Fruit fly (Drosophila melanogaster) whole organism, embryonic: ENCODE results near the gene Wdfy2.
A peak's percentile ranks its signal among the peaks of the same experiment; 100 is the strongest.

ENCODE experiments used
- ATbp ChIP-seq: fragments of 200-800 bp; sonication (Bioruptor generic); optimal IDR thresholded peaks from 2 replicates; lab custom pipeline; 2017; ENCODE audit warnings: missing biosample characterization, mild to moderate bottlenecking, missing genetic modification characterization, missing genetic modification reagents
- Aef1 ChIP-seq: fragments of 200-800 bp; sonication (Bioruptor generic); IDR thresholded peaks from 3 replicates; pipeline ENCODE4 v1.3.6; 2022; ENCODE audit warnings: missing biosample characterization, missing genetic modification characterization
- C15 ChIP-seq: fragments of 200-800 bp; sonication (Bioruptor generic); IDR thresholded peaks from 3 replicates; pipeline ENCODE4 v1.3.6; 2022; ENCODE audit warnings: missing biosample characterization, missing genetic modification characterization
- CG10209 ChIP-seq: fragments of 200-800 bp; sonication (Bioruptor generic); optimal IDR thresholded peaks from 3 replicates; lab custom pipeline; 2017; ENCODE audit warnings: missing biosample characterization, mild to moderate bottlenecking, missing genetic modification characterization, missing genetic modification reagents
- CG1024 ChIP-seq: fragments of 200-800 bp; sonication (Bioruptor generic); IDR thresholded peaks from 2 replicates; pipeline ENCODE4 v1.3.6; 2022; ENCODE audit warnings: missing biosample characterization, missing genetic modification characterization
- CG11398 ChIP-seq: fragments of 200-800 bp; sonication (Bioruptor generic); optimal IDR thresholded peaks from 2 replicates; lab custom pipeline; 2016; ENCODE audit warnings: missing biosample characterization, missing genetic modification characterization
- CG11504 ChIP-seq: fragments of 200-800 bp; sonication (Bioruptor generic); optimal IDR thresholded peaks from 3 replicates; lab custom pipeline; 2019; ENCODE audit warnings: missing biosample characterization, mild to moderate bottlenecking, missing genetic modification characterization, moderate library complexity
- CG12659 ChIP-seq: fragments of 200-800 bp; sonication (Bioruptor generic); optimal IDR thresholded peaks from 3 replicates; lab custom pipeline; 2017; ENCODE audit warnings: mild to moderate bottlenecking, missing biosample characterization, missing genetic modification reagents, missing genetic modification characterization
- CG13123 ChIP-seq: fragments of 200-800 bp; sonication (Bioruptor generic); optimal IDR thresholded peaks from 2 replicates; lab custom pipeline; 2016; ENCODE audit warnings: missing biosample characterization, missing genetic modification characterization
- CG14860 ChIP-seq: fragments of 200-800 bp; sonication (Bioruptor generic); IDR thresholded peaks from 3 replicates; pipeline ENCODE4 v1.3.6; 2022; ENCODE audit warnings: missing biosample characterization, missing genetic modification characterization; ENCODE audit not compliant: partially characterized antibody
- CG15011 ChIP-seq: fragments of 200-800 bp; sonication (Bioruptor generic); optimal IDR thresholded peaks from 3 replicates; lab custom pipeline; 2018; ENCODE audit warnings: missing biosample characterization, mild to moderate bottlenecking, missing genetic modification characterization
- CG15269 ChIP-seq: fragments of 200-800 bp; sonication (Bioruptor generic); optimal IDR thresholded peaks from 2 replicates; lab custom pipeline; 2018; ENCODE audit warnings: missing biosample characterization, mild to moderate bottlenecking, missing genetic modification characterization, moderate library complexity
- CG15479 ChIP-seq: fragments of 200-800 bp; sonication (Bioruptor generic); optimal IDR thresholded peaks from 3 replicates; lab custom pipeline; 2019; ENCODE audit warnings: missing biosample characterization, mild to moderate bottlenecking, missing genetic modification characterization, moderate library complexity
- CG15601 ChIP-seq: fragments of 200-800 bp; sonication (Bioruptor generic); optimal IDR thresholded peaks from 3 replicates; lab custom pipeline; 2019; ENCODE audit warnings: missing biosample characterization, mild to moderate bottlenecking, missing genetic modification characterization, moderate library complexity
- CG16813 ChIP-seq: fragments of 200-800 bp; sonication (Bioruptor generic); IDR thresholded peaks from 3 replicates; pipeline ENCODE4 v1.3.6; 2022; ENCODE audit warnings: missing biosample characterization, missing genetic modification characterization; ENCODE audit not compliant: partially characterized antibody
- CG16815 ChIP-seq: fragments of 200-800 bp; sonication (Bioruptor generic); optimal IDR thresholded peaks from 3 replicates; lab custom pipeline; 2017; ENCODE audit warnings: missing biosample characterization, mild to moderate bottlenecking, missing genetic modification characterization
- CG17802 ChIP-seq: fragments of 200-800 bp; sonication (Bioruptor generic); optimal IDR thresholded peaks from 2 replicates; lab custom pipeline; 2018; ENCODE audit warnings: missing biosample characterization, mild to moderate bottlenecking, missing genetic modification characterization, moderate library complexity
- CG18599 ChIP-seq: fragments of 200-800 bp; sonication (Bioruptor generic); optimal IDR thresholded peaks from 3 replicates; lab custom pipeline; 2017; ENCODE audit warnings: missing biosample characterization, missing genetic modification characterization, mild to moderate bottlenecking, moderate library complexity, missing genetic modification reagents
- CG30431 ChIP-seq: fragments of 200-800 bp; sonication (Bioruptor generic); optimal IDR thresholded peaks from 2 replicates; lab custom pipeline; 2017; ENCODE audit warnings: missing biosample characterization, missing genetic modification characterization
- CG32772 ChIP-seq: fragments of 200-800 bp; sonication (Bioruptor generic); IDR thresholded peaks from 2 replicates; pipeline ENCODE4 v1.3.6; 2022; ENCODE audit warnings: missing biosample characterization, missing genetic modification characterization
- CG4282 ChIP-seq: fragments of 200-800 bp; sonication (Bioruptor generic); optimal IDR thresholded peaks from 2 replicates; lab custom pipeline; 2016; ENCODE audit warnings: missing biosample characterization, missing genetic modification characterization
- CG6813 ChIP-seq: fragments of 200-800 bp; sonication (Bioruptor generic); optimal IDR thresholded peaks from 2 replicates; lab custom pipeline; 2017; ENCODE audit warnings: missing biosample characterization, missing genetic modification characterization, mild to moderate bottlenecking, moderate library complexity, missing genetic modification reagents
- Chrac-16 ChIP-seq: fragments of 200-800 bp; sonication (Bioruptor generic); optimal IDR thresholded peaks from 3 replicates; lab custom pipeline; 2016; ENCODE audit warnings: missing biosample characterization, missing genetic modification characterization
- CrebB ChIP-seq: fragments of 200-800 bp; sonication (Bioruptor generic); optimal IDR thresholded peaks from 3 replicates; lab custom pipeline; 2018; ENCODE audit warnings: missing biosample characterization, mild to moderate bottlenecking, missing genetic modification characterization
- Doc3 ChIP-seq: fragments of 200-800 bp; sonication (Bioruptor generic); IDR thresholded peaks from 3 replicates; pipeline ENCODE4 v1.3.6; 2022; ENCODE audit warnings: missing biosample characterization, missing genetic modification characterization; ENCODE audit not compliant: partially characterized antibody
- Dref ChIP-seq: fragments of 200-800 bp; sonication (Bioruptor generic); IDR thresholded peaks from 2 replicates; pipeline ENCODE4 v1.3.6; 2022; ENCODE audit warnings: missing biosample characterization, missing genetic modification characterization
- E2f2 ChIP-seq: fragments of 200-800 bp; sonication (Bioruptor generic); IDR thresholded peaks from 2 replicates; pipeline ENCODE4 v1.3.6; 2022; ENCODE audit warnings: missing biosample characterization, missing genetic modification characterization
- Ets97D ChIP-seq: fragments of 200-800 bp; sonication (Bioruptor generic); optimal IDR thresholded peaks from 3 replicates; lab custom pipeline; 2016; ENCODE audit warnings: missing biosample characterization, missing genetic modification characterization
- Gsc ChIP-seq: fragments of 200-800 bp; sonication (Bioruptor generic); IDR thresholded peaks from 2 replicates; pipeline ENCODE4 v1.3.6; 2022; ENCODE audit warnings: missing biosample characterization, missing genetic modification characterization
- HHEX ChIP-seq: fragments of 200-800 bp; sonication (Bioruptor generic); optimal IDR thresholded peaks from 3 replicates; lab custom pipeline; 2017; ENCODE audit warnings: missing biosample characterization, mild to moderate bottlenecking, missing genetic modification characterization, missing genetic modification reagents
- HLH4C ChIP-seq: fragments of 200-800 bp; sonication (Bioruptor generic); IDR thresholded peaks from 3 replicates; pipeline ENCODE4 v1.3.6; 2022; ENCODE audit warnings: missing biosample characterization, missing genetic modification characterization; ENCODE audit not compliant: partially characterized antibody
- Hmr ChIP-seq: fragments of 200-800 bp; sonication (Bioruptor generic); optimal IDR thresholded peaks from 3 replicates; lab custom pipeline; 2017; ENCODE audit warnings: mild to moderate bottlenecking, missing biosample characterization, missing genetic modification reagents, missing genetic modification characterization
- NFAT ChIP-seq: fragments of 200-800 bp; sonication (Bioruptor generic); IDR thresholded peaks from 2 replicates; pipeline ENCODE4 v1.3.6; 2022; ENCODE audit warnings: missing biosample characterization, missing genetic modification characterization
- Optix ChIP-seq: fragments of 200-800 bp; sonication (Bioruptor generic); IDR thresholded peaks from 3 replicates; pipeline ENCODE4 v1.3.6; 2022; ENCODE audit warnings: missing biosample characterization, missing genetic modification characterization
- Ravus ChIP-seq: fragments of 200-800 bp; sonication (Bioruptor generic); IDR thresholded peaks from 2 replicates; pipeline ENCODE4 v1.3.6; 2022; ENCODE audit warnings: missing biosample characterization, missing genetic modification characterization
- Rx ChIP-seq: fragments of 200-800 bp; sonication (Bioruptor generic); IDR thresholded peaks from 2 replicates; pipeline ENCODE4 v1.3.6; 2022; ENCODE audit warnings: missing biosample characterization, missing genetic modification characterization
- Sry-δ ChIP-seq: fragments of 200-800 bp; sonication (Bioruptor generic); optimal IDR thresholded peaks from 2 replicates; lab custom pipeline; 2016; ENCODE audit warnings: missing biosample characterization, missing genetic modification characterization
- abd-A ChIP-seq: fragments of 200-800 bp; sonication (Bioruptor generic); optimal IDR thresholded peaks from 3 replicates; lab custom pipeline; 2019; ENCODE audit warnings: missing biosample characterization, mild to moderate bottlenecking, missing genetic modification characterization, moderate library complexity
- croc ChIP-seq: fragments of 200-800 bp; sonication (Bioruptor generic); conservative IDR thresholded peaks from 3 replicates; pipeline ENCODE4 v1.3.6; 2022; ENCODE audit warnings: missing biosample characterization, missing genetic modification characterization
- da ChIP-seq: fragments of 200-800 bp; sonication (Bioruptor generic); optimal IDR thresholded peaks from 2 replicates; lab custom pipeline; 2016; ENCODE audit warnings: missing biosample characterization, missing genetic modification characterization
- dan ChIP-seq: fragments of 200-800 bp; sonication (Bioruptor generic); IDR thresholded peaks from 2 replicates; pipeline ENCODE4 v1.3.6; 2022; ENCODE audit warnings: missing biosample characterization, missing genetic modification characterization
- ems ChIP-seq: fragments of 200-800 bp; sonication (Bioruptor generic); optimal IDR thresholded peaks from 3 replicates; lab custom pipeline; 2016; ENCODE audit warnings: missing biosample characterization, missing genetic modification characterization
- exex ChIP-seq: fragments of 200-800 bp; sonication (Bioruptor generic); optimal IDR thresholded peaks from 4 replicates; lab custom pipeline; 2018; ENCODE audit warnings: missing biosample characterization, mild to moderate bottlenecking, missing genetic modification characterization, moderate library complexity
- fru ChIP-seq: fragments of >200 bp; optimal IDR thresholded peaks from 2 replicates; lab custom pipeline; 2017
- grau ChIP-seq: fragments of 200-800 bp; optimal IDR thresholded peaks from 3 replicates; lab custom pipeline; 2019; ENCODE audit warnings: missing biosample characterization, mild to moderate bottlenecking, missing genetic modification characterization, moderate library complexity
- kni ChIP-seq: fragments of 200-800 bp; sonication (Bioruptor generic); optimal IDR thresholded peaks from 3 replicates; lab custom pipeline; 2017; ENCODE audit warnings: mild to moderate bottlenecking, missing biosample characterization, missing genetic modification reagents, missing genetic modification characterization
- knrl ChIP-seq: fragments of 200-800 bp; sonication (Bioruptor generic); IDR thresholded peaks from 3 replicates; pipeline ENCODE4 v1.3.6; 2022; ENCODE audit warnings: missing biosample characterization, missing genetic modification characterization; ENCODE audit not compliant: partially characterized antibody
- salm ChIP-seq: fragments of 200-800 bp; sonication (Bioruptor generic); optimal IDR thresholded peaks from 2 replicates; lab custom pipeline; 2018; ENCODE audit warnings: missing biosample characterization, mild to moderate bottlenecking, missing genetic modification characterization
- stwl ChIP-seq: fragments of 200-800 bp; sonication (Bioruptor generic); optimal IDR thresholded peaks from 3 replicates; lab custom pipeline; 2018; ENCODE audit warnings: missing biosample characterization, mild to moderate bottlenecking, missing genetic modification characterization, moderate library complexity
- vvl ChIP-seq: fragments of 200-800 bp; sonication (Bioruptor generic); IDR thresholded peaks from 2 replicates; pipeline ENCODE4 v1.3.6; 2022; ENCODE audit warnings: missing biosample characterization, missing genetic modification characterization

The Wdfy2 gene

dm6 chr2L:10405008-10405654 lies 18.0 kb upstream of the Wdfy2 start, which contains the start of the genes CG17768, LSm-4 and Ir31a (continued):
- TF ChIP-seq CG14860 (peak; percentile 68), C15 (GFP tag; lab: Robert Waterston, UW) (no peak), CG17802 (tag; lab: Kevin White, UChicago) (no peak), CG4282 (GFP tag; lab: Kevin White, UChicago) (no peak), CG10209 (no peak), Hmr (GFP tag; lab: Kevin White, UChicago) (no peak), grau (tag; lab: Kevin White, UChicago) (no peak), Doc3 (GFP tag; lab: Robert Waterston, UW) (peak; percentile 88), CG13123 (no peak), Rx (no peak), CG32772 (no peak), salm (tag; lab: Kevin White, UChicago) (no peak), CG6813 (GFP tag; lab: Kevin White, UChicago) (no peak), Ets97D (GFP tag; lab: Kevin White, UChicago) (no peak), stwl (tag; lab: Kevin White, UChicago) (peak; percentile 18), kni (no peak), croc (GFP tag; lab: Robert Waterston, UW) (no peak), CG16815 (GFP tag; lab: Kevin White, UChicago) (no peak), CG1024 (GFP tag; lab: Robert Waterston, UW) (no peak), abd-A (no peak), CG15479 (GFP tag; lab: Kevin White, UChicago) (no peak), knrl (GFP tag; lab: Robert Waterston, UW) (peak; percentile 81), dan (no peak), CG11504 (tag; lab: Kevin White, UChicago) (no peak), CrebB (tag; lab: Kevin White, UChicago) (no peak), ems (GFP tag; lab: Kevin White, UChicago) (no peak), Chrac-16 (no peak), Optix (GFP tag; lab: Robert Waterston, UW) (no peak), fru (no peak), CG18599 (GFP tag; lab: Kevin White, UChicago) (no peak), NFAT (GFP tag; lab: Robert Waterston, UW) (no peak), CG12659 (GFP tag; lab: Kevin White, UChicago) (peak; percentile 25), Ravus (GFP tag; lab: Robert Waterston, UW) (no peak), CG15011 (GFP tag; lab: Kevin White, UChicago) (no peak), Sry-δ (GFP tag; lab: Kevin White, UChicago) (peak; percentile 72), ATbp (GFP tag; lab: Kevin White, UChicago) (no peak), Dref (GFP tag; lab: Robert Waterston, UW) (peak; percentile 66), E2f2 (GFP tag; lab: Robert Waterston, UW) (peak; percentile 19; the same call in 1 of the 2 replicates), HHEX (GFP tag; lab: Kevin White, UChicago) (no peak), CG15269 (tag; lab: Kevin White, UChicago) (no peak), exex (tag; lab: Kevin White, UChicago) (no peak), CG15601 (tag; lab: Kevin White, UChicago) (no peak), Gsc (GFP tag; lab: Robert Waterston, UW) (no peak), CG11398 (GFP tag; lab: Kevin White, UChicago) (no peak), vvl (peak; percentile 84), CG30431 (GFP tag; lab: Kevin White, UChicago) (no peak), Aef1 (GFP tag; lab: Robert Waterston, UW) (no peak), da (no peak), HLH4C (GFP tag; lab: Robert Waterston, UW) (peak; percentile 70), CG16813 (GFP tag; lab: Robert Waterston, UW) (peak; percentile 72)
